Fruit fly (Drosophila melanogaster) whole organism, adult: ENCODE measurements around the gene CG15196.

Experiments
- CG11617 ChIP-seq: fragments of 200-800 bp; sonication (Bioruptor generic); optimal IDR thresholded peaks from 2 replicates; lab custom pipeline; 2017; ENCODE audit warnings: mild to moderate bottlenecking, missing biosample characterization, missing genetic modification reagents, missing genetic modification characterization
- CG12768 ChIP-seq: fragments of 200-800 bp; sonication (Bioruptor generic); optimal IDR thresholded peaks from 2 replicates; lab custom pipeline; 2017; ENCODE audit warnings: missing biosample characterization, missing genetic modification characterization, mild to moderate bottlenecking, moderate library complexity, missing genetic modification reagents
- CG14711 ChIP-seq: fragments of 200-800 bp; sonication (Bioruptor generic); optimal IDR thresholded peaks from 2 replicates; lab custom pipeline; 2018; ENCODE audit warnings: missing biosample characterization, mild to moderate bottlenecking, missing genetic modification characterization, moderate library complexity
- CG1620 ChIP-seq: fragments of 200-800 bp; sonication (Bioruptor generic); optimal IDR thresholded peaks from 2 replicates; lab custom pipeline; 2016; ENCODE audit warnings: missing biosample characterization, missing genetic modification characterization
- CG33017 ChIP-seq: fragments of 200-800 bp; sonication (Bioruptor generic); optimal IDR thresholded peaks from 2 replicates; lab custom pipeline; 2018; ENCODE audit warnings: missing biosample characterization, mild to moderate bottlenecking, missing genetic modification characterization, moderate library complexity
- CG5204 ChIP-seq: fragments of 200-800 bp; sonication (Bioruptor generic); optimal IDR thresholded peaks from 2 replicates; lab custom pipeline; 2016; ENCODE audit warnings: missing biosample characterization, missing genetic modification characterization
- CG7045 ChIP-seq: fragments of 200-800 bp; sonication (Bioruptor generic); optimal IDR thresholded peaks from 2 replicates; lab custom pipeline; 2017; ENCODE audit warnings: missing biosample characterization, mild to moderate bottlenecking, missing genetic modification characterization
- CG7101 ChIP-seq: fragments of 200-800 bp; sonication (Bioruptor generic); optimal IDR thresholded peaks from 2 replicates; lab custom pipeline; 2018; ENCODE audit warnings: missing biosample characterization, mild to moderate bottlenecking, missing genetic modification characterization, moderate library complexity
- Clk ChIP-seq: fragments of 200-800 bp; sonication (Bioruptor generic); optimal IDR thresholded peaks from 2 replicates; lab custom pipeline; 2017; ENCODE audit warnings: missing biosample characterization, missing genetic modification characterization
- Crg-1 ChIP-seq: fragments of 200-800 bp; sonication (Bioruptor generic); optimal IDR thresholded peaks from 2 replicates; lab custom pipeline; 2016; ENCODE audit warnings: missing biosample characterization, missing genetic modification characterization
- Hr96 ChIP-seq: fragments of 200-800 bp; sonication (Bioruptor generic); optimal IDR thresholded peaks from 2 replicates; lab custom pipeline; 2016; ENCODE audit warnings: missing biosample characterization, missing genetic modification characterization
- Mnt ChIP-seq: fragments of 200-800 bp; sonication (Bioruptor generic); optimal IDR thresholded peaks from 2 replicates; lab custom pipeline; 2016; ENCODE audit warnings: missing biosample characterization, mild to moderate bottlenecking, missing genetic modification characterization
- bab1 ChIP-seq: fragments of 200-800 bp; sonication (Bioruptor generic); optimal IDR thresholded peaks from 3 replicates; lab custom pipeline; 2019; ENCODE audit warnings: missing biosample characterization, mild to moderate bottlenecking, missing genetic modification characterization, moderate library complexity
- cic ChIP-seq: fragments of 200-800 bp; sonication (Bioruptor generic); optimal IDR thresholded peaks from 2 replicates; lab custom pipeline; 2017; ENCODE audit warnings: missing biosample characterization, mild to moderate bottlenecking, missing genetic modification characterization, moderate library complexity
- cnc ChIP-seq, 2 experiments: fragments of >200 bp; optimal IDR thresholded peaks; 2 replicates each; lab custom pipeline; 2017
- kay ChIP-seq: fragments of 200-800 bp; sonication (Bioruptor generic); peaks from one replicate; lab custom pipeline; 2016; ENCODE audit warnings: missing biosample characterization, missing genetic modification characterization, borderline replicate concordance
- ovo ChIP-seq: fragments of 200-800 bp; sonication (Bioruptor generic); optimal IDR thresholded peaks from 2 replicates; lab custom pipeline; 2016; ENCODE audit warnings: missing biosample characterization, missing genetic modification characterization
- pad ChIP-seq: fragments of 200-800 bp; sonication (Bioruptor generic); optimal IDR thresholded peaks from 3 replicates; lab custom pipeline; 2017; ENCODE audit warnings: missing biosample characterization, missing genetic modification characterization, mild to moderate bottlenecking, moderate library complexity, missing genetic modification reagents
- tj ChIP-seq: fragments of 200-800 bp; sonication (Bioruptor generic); optimal IDR thresholded peaks from 3 replicates; lab custom pipeline; 2017; ENCODE audit warnings: missing biosample characterization, mild to moderate bottlenecking, missing genetic modification characterization, moderate library complexity
- toe ChIP-seq: fragments of 200-800 bp; sonication (Bioruptor generic); optimal IDR thresholded peaks from 2 replicates; lab custom pipeline; 2016; ENCODE audit warnings: missing biosample characterization, missing genetic modification characterization

CG15196 gene

dm6 chrX:11424512-11424911 is 14.8 kb downstream of the CG15196 start:
- TF ChIP-seq CG5204 (no peak), CG7045 (no peak), pad (GFP tag; lab: Kevin White, UChicago) (no peak), CG1620 (GFP tag; lab: Kevin White, UChicago) (no peak), kay (GFP tag; lab: Kevin White, UChicago) (no peak), Hr96 (GFP tag; lab: Kevin White, UChicago) (no peak), Clk (GFP tag; lab: Kevin White, UChicago) (no peak), Crg-1 (GFP tag; lab: Kevin White, UChicago) (no peak), Mnt (GFP tag; lab: Kevin White, UChicago) (no peak), ovo (GFP tag; lab: Kevin White, UChicago) (no peak), cnc (optimal IDR thresholded peaks at IDR 0.05; lab: Kevin White, UChicago) (no peak), CG12768 (GFP tag; lab: Kevin White, UChicago) (no peak), cic (GFP tag; lab: Kevin White, UChicago) (no peak), tj (GFP tag; lab: Kevin White, UChicago) (no peak), CG7101 (tag; lab: Kevin White, UChicago) (no peak), CG14711 (tag; lab: Kevin White, UChicago) (no peak), CG33017 (no peak), toe (GFP tag; lab: Kevin White, UChicago) (no peak), CG11617 (GFP tag; lab: Kevin White, UChicago) (no peak), bab1 (GFP tag; lab: Kevin White, UChicago) (no peak)

dm6 chrX:11425401-11425800 is 15.7 kb downstream of the CG15196 start:
- TF ChIP-seq CG11617 (GFP tag; lab: Kevin White, UChicago) = no peak
- no peak for TF ChIP-seq cic (GFP tag; lab: Kevin White, UChicago)
- no peak for TF ChIP-seq bab1 (GFP tag; lab: Kevin White, UChicago)
- no peak for TF ChIP-seq CG12768 (GFP tag; lab: Kevin White, UChicago)
- TF ChIP-seq Clk (GFP tag; lab: Kevin White, UChicago) = no peak
- no peak for TF ChIP-seq CG1620 (GFP tag; lab: Kevin White, UChicago)
- no peak for TF ChIP-seq ovo (GFP tag; lab: Kevin White, UChicago)
- no peak for TF ChIP-seq Mnt (GFP tag; lab: Kevin White, UChicago)
- TF ChIP-seq cnc (optimal IDR thresholded peaks at IDR 0.05; lab: Kevin White, UChicago) = no peak

dm6 chrX:11425956-11426598 is 16.3 kb downstream of the CG15196 start:
- peak; percentile 90 for TF ChIP-seq kay (GFP tag; lab: Kevin White, UChicago)
- peak; percentile 33 for TF ChIP-seq CG14711 (tag; lab: Kevin White, UChicago)
- peak; percentile 35 for TF ChIP-seq CG11617 (GFP tag; lab: Kevin White, UChicago)
- no peak for TF ChIP-seq CG12768 (GFP tag; lab: Kevin White, UChicago)
- peak; percentile 50 for TF ChIP-seq cic (GFP tag; lab: Kevin White, UChicago)
- no peak for TF ChIP-seq bab1 (GFP tag; lab: Kevin White, UChicago)
- peak; percentile 54 for TF ChIP-seq CG7101 (tag; lab: Kevin White, UChicago)
- TF ChIP-seq Mnt (GFP tag; lab: Kevin White, UChicago) = peak; percentile 63
- TF ChIP-seq Clk (GFP tag; lab: Kevin White, UChicago) = no peak
- TF ChIP-seq CG1620 (GFP tag; lab: Kevin White, UChicago) = peak; percentile 57
- TF ChIP-seq pad (GFP tag; lab: Kevin White, UChicago) = peak; percentile 89
- peak; percentile 46 for TF ChIP-seq Hr96 (GFP tag; lab: Kevin White, UChicago)
- TF ChIP-seq toe (GFP tag; lab: Kevin White, UChicago) = peak; percentile 27
- TF ChIP-seq ovo (GFP tag; lab: Kevin White, UChicago) = peak; percentile 98
- TF ChIP-seq tj (GFP tag; lab: Kevin White, UChicago) = no peak
- peak; percentile 43 for TF ChIP-seq Crg-1 (GFP tag; lab: Kevin White, UChicago)
- peak; percentile 29 for TF ChIP-seq CG7045
- no peak for TF ChIP-seq cnc (optimal IDR thresholded peaks at IDR 0.05; lab: Kevin White, UChicago)
- TF ChIP-seq CG33017 = no peak

- no peak for TF ChIP-seq CG5204
- TF ChIP-seq CG7101 (tag; lab: Kevin White, UChicago) = peak; percentile 72
- TF ChIP-seq CG14711 (tag; lab: Kevin White, UChicago) = peak; percentile 41
- peak; percentile 91 for TF ChIP-seq Mnt (GFP tag; lab: Kevin White, UChicago)
- TF ChIP-seq kay (GFP tag; lab: Kevin White, UChicago) = peak; percentile 69
- TF ChIP-seq pad (GFP tag; lab: Kevin White, UChicago) = peak; percentile 66
- peak; percentile 42 for TF ChIP-seq CG1620 (GFP tag; lab: Kevin White, UChicago)
- peak; percentile 53 for TF ChIP-seq tj (GFP tag; lab: Kevin White, UChicago)
- TF ChIP-seq cnc (optimal IDR thresholded peaks at IDR 0.05; lab: Kevin White, UChicago) = no peak
- TF ChIP-seq CG33017 = no peak
- peak; percentile 30 for TF ChIP-seq CG11617 (GFP tag; lab: Kevin White, UChicago)
- TF ChIP-seq Hr96 (GFP tag; lab: Kevin White, UChicago) = no peak
- peak; percentile 17 for TF ChIP-seq toe (GFP tag; lab: Kevin White, UChicago)
- peak; percentile 3 for TF ChIP-seq Clk (GFP tag; lab: Kevin White, UChicago)
- TF ChIP-seq CG7045 = peak; percentile 31
- TF ChIP-seq cic (GFP tag; lab: Kevin White, UChicago) = peak; percentile 90
- TF ChIP-seq ovo (GFP tag; lab: Kevin White, UChicago) = peak; percentile 95
- peak; percentile 88 for TF ChIP-seq Crg-1 (GFP tag; lab: Kevin White, UChicago)
- TF ChIP-seq bab1 (GFP tag; lab: Kevin White, UChicago) = no peak
- TF ChIP-seq CG12768 (GFP tag; lab: Kevin White, UChicago) = peak; percentile 30
Measured at dm6 chrX:11427282-11427689, 17.5 kb downstream of the CG15196 start.

- TF ChIP-seq tj (GFP tag; lab: Kevin White, UChicago) (no peak), pad (GFP tag; lab: Kevin White, UChicago) (no peak), ovo (GFP tag; lab: Kevin White, UChicago) (no peak), CG7045 (no peak), CG1620 (GFP tag; lab: Kevin White, UChicago) (no peak)
Measured at dm6 chrX:11430940-11431339, 21.2 kb downstream of the CG15196 start.
